Worm (Caenorhabditis elegans): ENCODE results near the gene T03E6.9.

DNA sequence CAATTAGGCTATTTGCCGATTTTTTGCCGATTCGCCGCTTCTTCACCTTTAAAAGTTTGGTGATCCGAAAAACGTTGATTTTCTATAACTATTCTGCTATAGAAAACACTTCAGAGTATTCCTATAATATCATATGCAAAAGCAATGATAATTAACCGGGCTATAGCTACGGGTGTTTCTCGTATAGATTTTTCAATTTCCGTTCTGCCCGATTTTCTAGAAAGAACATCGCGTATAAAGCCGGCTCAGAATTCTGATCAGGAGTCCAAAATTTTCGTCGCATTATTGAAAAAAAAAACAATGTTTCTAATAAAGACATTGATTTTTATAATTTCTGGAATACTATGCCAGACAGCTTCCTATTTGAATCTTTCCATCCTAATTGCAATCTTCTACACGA, 49.8 kb downstream of the T03E6.9 start, which contains the start of gene srbc-65:
- no peak for TF ChIP-seq egl-5 (tag; optimal IDR thresholded peaks at IDR 0.05)
- no peak for TF ChIP-seq nhr-11 (tag; optimal IDR thresholded peaks at IDR 0.05)
- no peak for TF ChIP-seq ama-1 (optimal IDR thresholded peaks at IDR 0.05)
- no peak for TF ChIP-seq fkh-2 (tag; optimal IDR thresholded peaks at IDR 0.05)
